Fruit fly (Drosophila melanogaster): ENCODE measurements around the gene CG18304.

Gene CG18304

dm6 chr2L:6918517-6919202 is 24.0 kb downstream of the CG18304 start, which contains the start of gene nop5 (continued):
- no peak for TF ChIP-seq Lpt (GFP tag; optimal IDR thresholded peaks at IDR 0.05)
- TF ChIP-seq Hsf (GFP tag; optimal IDR thresholded peaks at IDR 0.05): no peak
- TF ChIP-seq slbo (GFP tag; IDR thresholded peaks at IDR 0.05): no peak; the same call in 1 of the 2 replicates
- no peak for TF ChIP-seq CG17612 (GFP tag; IDR thresholded peaks at IDR 0.05)
- no peak for TF ChIP-seq ranshi (GFP tag; IDR thresholded peaks at IDR 0.05)
- no peak for TF ChIP-seq Spps (tag; optimal IDR thresholded peaks at IDR 0.05)
- TF ChIP-seq Bgb (GFP tag; IDR thresholded peaks at IDR 0.05; ENCODE audit: partially characterized antibody): no peak
- no peak for TF ChIP-seq ac (GFP tag; optimal IDR thresholded peaks at IDR 0.05)
- TF ChIP-seq E2f1 (GFP tag; IDR thresholded peaks at IDR 0.05): 0 out of 2 replicates have a peak, but pooled peaks have one; percentile 22
- TF ChIP-seq CG10959 (GFP tag; IDR thresholded peaks at IDR 0.05): no peak
- no peak for TF ChIP-seq cas (GFP tag; IDR thresholded peaks at IDR 0.05)
- no peak for TF ChIP-seq CG7987 (GFP tag; optimal IDR thresholded peaks at IDR 0.05)
- peak; percentile 72 for TF ChIP-seq nerfin-1 (tag; optimal IDR thresholded peaks at IDR 0.05)
- no peak for TF ChIP-seq CG4404 (GFP tag; IDR thresholded peaks at IDR 0.05)
- TF ChIP-seq bowl (GFP tag; IDR thresholded peaks at IDR 0.05): no peak
- no peak for TF ChIP-seq vfl (GFP tag; optimal IDR thresholded peaks at IDR 0.05)
- TF ChIP-seq Fer3 (tag; optimal IDR thresholded peaks at IDR 0.05): peak; percentile 56
- no peak for TF ChIP-seq Taf1 (GFP tag; IDR thresholded peaks at IDR 0.05)
- no peak for TF ChIP-seq sens-2 (GFP tag; IDR thresholded peaks at IDR 0.05)
- TF ChIP-seq oc (tag; optimal IDR thresholded peaks at IDR 0.05): no peak
- peak; percentile 78 for TF ChIP-seq HHEX (GFP tag; optimal IDR thresholded peaks at IDR 0.05)
- no peak for TF ChIP-seq btn (GFP tag; optimal IDR thresholded peaks at IDR 0.05)
- TF ChIP-seq gsb-n (tag; optimal IDR thresholded peaks at IDR 0.05): no peak
- no peak for TF ChIP-seq CG3995 (GFP tag; optimal IDR thresholded peaks at IDR 0.05)
- no peak for TF ChIP-seq mld (GFP tag; IDR thresholded peaks at IDR 0.05; ENCODE audit: partially characterized antibody)
- no peak for TF ChIP-seq emc (GFP tag; optimal IDR thresholded peaks at IDR 0.05)
- TF ChIP-seq sr (GFP tag; IDR thresholded peaks at IDR 0.05): no peak
- no peak for TF ChIP-seq CG1647 (GFP tag; optimal IDR thresholded peaks at IDR 0.05)
- TF ChIP-seq Dll (GFP tag; IDR thresholded peaks at IDR 0.05; ENCODE audit: partially characterized antibody): no peak
- no peak for TF ChIP-seq hth (optimal IDR thresholded peaks at IDR 0.05)
- no peak for TF ChIP-seq CG18011 (GFP tag; optimal IDR thresholded peaks at IDR 0.05)
- TF ChIP-seq Xrp1 (GFP tag; IDR thresholded peaks at IDR 0.05): peak; percentile 25; the same call in 1 of the 2 replicates
- peak; percentile 63 for TF ChIP-seq Nf-YB (GFP tag; optimal IDR thresholded peaks at IDR 0.05)
- TF ChIP-seq CG6791 (GFP tag; IDR thresholded peaks at IDR 0.05; ENCODE audit: partially characterized antibody): 0 out of 3 replicates have a peak, but pooled peaks have one; percentile 31
- no peak for TF ChIP-seq CG14965 (GFP tag; optimal IDR thresholded peaks at IDR 0.05; ENCODE audit: borderline replicate concordance)
- TF ChIP-seq CG2875 (GFP tag; optimal IDR thresholded peaks at IDR 0.05): peak; percentile 39
- peak; percentile 67 for TF ChIP-seq tap (tag; optimal IDR thresholded peaks at IDR 0.05)
- no peak for TF ChIP-seq CG31388 (GFP tag; optimal IDR thresholded peaks at IDR 0.05)
- no peak for TF ChIP-seq TFAM (GFP tag; optimal IDR thresholded peaks at IDR 0.05)
- TF ChIP-seq pho (GFP tag; optimal IDR thresholded peaks at IDR 0.05): no peak
- TF ChIP-seq chn (GFP tag; optimal IDR thresholded peaks at IDR 0.05): no peak
- TF ChIP-seq CG12236 (GFP tag; optimal IDR thresholded peaks at IDR 0.05): no peak
- no peak for TF ChIP-seq Hr39 (optimal IDR thresholded peaks at IDR 0.05)
- TF ChIP-seq Hmx (GFP tag; optimal IDR thresholded peaks at IDR 0.05): no peak
- TF ChIP-seq z (GFP tag; IDR thresholded peaks at IDR 0.05): no peak
- TF ChIP-seq MBD-R2 (GFP tag; IDR thresholded peaks at IDR 0.05): 0 out of 2 replicates have a peak, but pooled peaks have one; percentile 7
- TF ChIP-seq CG8765 (GFP tag; IDR thresholded peaks at IDR 0.05): no peak
- TF ChIP-seq tna (GFP tag; IDR thresholded peaks at IDR 0.05; ENCODE audit: partially characterized antibody): no peak
- no peak for TF ChIP-seq Atf6 (GFP tag; IDR thresholded peaks at IDR 0.05)
- no peak for TF ChIP-seq CG7357 (GFP tag; IDR thresholded peaks at IDR 0.05)
- TF ChIP-seq CG10366 (GFP tag; IDR thresholded peaks at IDR 0.05): no peak
